Worm (Caenorhabditis elegans) whole organism, L1 larva: ENCODE results near the gene Y67A10A.3.
A peak's percentile ranks its signal among the peaks of the same experiment; 100 is the strongest.
"Not testable (repeated sequence)": the region's sequence is repeated elsewhere in the genome, so short reads cannot be mapped to it uniquely, and the experiment has no call there.

Experiments used
- C04F5.9 ChIP-seq: sonication (generic microtip); optimal IDR thresholded peaks from 2 replicates; lab custom pipeline; 2016; ENCODE audit warnings: missing genetic modification characterization, missing compliant biosample characterization
- aha-1 ChIP-seq: fragments of 150-350 bp; optimal IDR thresholded peaks from 2 replicates; lab custom pipeline; 2014; ENCODE audit warnings: missing biosample characterization, missing genetic modification characterization
- ceh-8 ChIP-seq: fragments of 200-800 bp; sonication (Bioruptor generic); optimal IDR thresholded peaks from 2 replicates; lab custom pipeline; 2018; ENCODE audit warnings: mild to moderate bottlenecking, missing genetic modification characterization, moderate library complexity, missing compliant biosample characterization
- ceh-82 ChIP-seq, 3 experiments: fragments of 150-350 bp in 1 of 3; sonication (generic microtip) in 2 of 3; optimal IDR thresholded peaks; 2 replicates each; lab custom pipeline; 2014 to 2017; ENCODE audit warnings: missing biosample characterization in 3 of 3, missing genetic modification characterization in 3 of 3
- ceh-90 ChIP-seq: sonication (generic microtip); optimal IDR thresholded peaks from 2 replicates; lab custom pipeline; 2016; ENCODE audit warnings: missing genetic modification characterization, missing compliant biosample characterization
- ces-1 ChIP-seq: fragments of 150-350 bp; optimal IDR thresholded peaks from 2 replicates; lab custom pipeline; 2014; ENCODE audit warnings: missing biosample characterization, missing genetic modification reagents, missing genetic modification characterization
- dpl-1 ChIP-seq, 3 experiments: fragments of 150-350 bp in 2 of 3; sonication (generic microtip) in 1 of 3; optimal IDR thresholded peaks; 2 replicates each; lab custom pipeline; 2014 to 2017; ENCODE audit warnings: missing biosample characterization in 3 of 3, missing genetic modification characterization in 3 of 3, missing genetic modification reagents in 3 of 3
- dsc-1 ChIP-seq: sonication (generic microtip); optimal IDR thresholded peaks from 2 replicates; lab custom pipeline; 2016; ENCODE audit warnings: mild to moderate bottlenecking, missing genetic modification characterization, missing compliant biosample characterization
- efl-3 ChIP-seq: fragments of 200-800 bp; sonication (Bioruptor generic); optimal IDR thresholded peaks from 2 replicates; lab custom pipeline; 2018; ENCODE audit warnings: mild to moderate bottlenecking, missing genetic modification characterization, missing compliant biosample characterization
- egl-13 ChIP-seq: sonication (generic microtip); optimal IDR thresholded peaks from 2 replicates; lab custom pipeline; 2016; ENCODE audit warnings: missing genotype, missing genetic modification reagents, missing genetic modification characterization, missing compliant biosample characterization
- fkh-10 ChIP-seq: sonication (generic microtip); optimal IDR thresholded peaks from 2 replicates; lab custom pipeline; 2017; ENCODE audit warnings: missing biosample characterization, missing genetic modification reagents, missing genetic modification characterization
- fkh-4 ChIP-seq: sonication (generic microtip); optimal IDR thresholded peaks from 2 replicates; lab custom pipeline; 2016; ENCODE audit warnings: missing compliant biosample characterization, missing genetic modification characterization, borderline replicate concordance
- fkh-8 ChIP-seq: sonication (generic microtip); optimal IDR thresholded peaks from 2 replicates; lab custom pipeline; 2016; ENCODE audit warnings: mild to moderate bottlenecking, missing genetic modification characterization, missing compliant biosample characterization
- grh-1 ChIP-seq: fragments of 200-800 bp; sonication (Bioruptor generic); IDR thresholded peaks from 2 replicates; pipeline ENCODE4 v1.3.6; 2022; ENCODE audit warnings: missing genetic modification reagents, missing genetic modification characterization, missing compliant biosample characterization
- hlh-17 ChIP-seq: fragments of 200-800 bp; sonication (Bioruptor generic); optimal IDR thresholded peaks from 2 replicates; lab custom pipeline; 2018; ENCODE audit warnings: missing genetic modification characterization, mild to moderate bottlenecking, missing compliant biosample characterization, moderate library complexity, borderline replicate concordance
- hlh-4 ChIP-seq: sonication (generic microtip); optimal IDR thresholded peaks from 2 replicates; lab custom pipeline; 2016; ENCODE audit warnings: mild to moderate bottlenecking, missing genetic modification characterization, missing compliant biosample characterization
- jun-1 ChIP-seq: fragments of 150-350 bp; optimal IDR thresholded peaks from 2 replicates; lab custom pipeline; 2014; ENCODE audit warnings: missing biosample characterization, missing genetic modification reagents, missing genetic modification characterization
- lin-13 ChIP-seq: fragments of 150-350 bp; optimal IDR thresholded peaks from 2 replicates; lab custom pipeline; 2014; ENCODE audit warnings: missing biosample characterization, missing genetic modification reagents, missing genetic modification characterization
- lin-39 ChIP-seq: fragments of 150-350 bp; optimal IDR thresholded peaks from 2 replicates; lab custom pipeline; 2014; ENCODE audit warnings: missing biosample characterization, missing genetic modification reagents, missing genetic modification characterization
- lir-3 ChIP-seq: sonication (generic microtip); optimal IDR thresholded peaks from 2 replicates; lab custom pipeline; 2016; ENCODE audit warnings: mild to moderate bottlenecking, missing genetic modification characterization, moderate library complexity, missing compliant biosample characterization; ENCODE audit not compliant: poor library complexity
- lsy-2 ChIP-seq, 2 experiments: fragments of 150-350 bp; optimal IDR thresholded peaks; 2 replicates each; lab custom pipeline; 2014; ENCODE audit warnings: missing biosample characterization in 2 of 2, missing genetic modification characterization in 2 of 2
- mdl-1 ChIP-seq, 2 experiments: fragments of 150-350 bp; optimal IDR thresholded peaks; 2 replicates each; lab custom pipeline; 2014 to 2017; ENCODE audit warnings: missing biosample characterization in 2 of 2, missing genetic modification characterization in 2 of 2, inconsistent platforms in 1 of 2
- nhr-237 ChIP-seq: fragments of 150-350 bp; optimal IDR thresholded peaks from 2 replicates; lab custom pipeline; 2014; ENCODE audit warnings: missing biosample characterization, missing genetic modification characterization
- nhr-28 ChIP-seq: fragments of 150-350 bp; optimal IDR thresholded peaks from 2 replicates; lab custom pipeline; 2014; ENCODE audit warnings: missing biosample characterization, missing genetic modification characterization
- nhr-71 ChIP-seq: sonication (generic microtip); optimal IDR thresholded peaks from 2 replicates; lab custom pipeline; 2016; ENCODE audit warnings: mild to moderate bottlenecking, missing genetic modification characterization, moderate library complexity, missing compliant biosample characterization
- nhr-84 ChIP-seq: sonication (generic microtip); optimal IDR thresholded peaks from 2 replicates; lab custom pipeline; 2017; ENCODE audit warnings: missing biosample characterization, missing genetic modification characterization
- nhr-85 ChIP-seq: sonication (generic microtip); peaks from one replicate; lab custom pipeline; 2016; ENCODE audit warnings: missing genetic modification characterization, inconsistent platforms, missing compliant biosample characterization
- nhr-90 ChIP-seq: sonication (generic microtip); optimal IDR thresholded peaks from 2 replicates; lab custom pipeline; 2016; ENCODE audit warnings: mild to moderate bottlenecking, missing genetic modification characterization, missing compliant biosample characterization; ENCODE audit not compliant: poor library complexity
- pag-3 ChIP-seq: sonication (generic microtip); optimal IDR thresholded peaks from 2 replicates; lab custom pipeline; 2017; ENCODE audit warnings: missing genetic modification characterization, mild to moderate bottlenecking, missing compliant biosample characterization, antibody characterized with exemption, borderline replicate concordance; ENCODE audit not compliant: insufficient read depth
- pax-3 ChIP-seq: fragments of 200-800 bp; sonication (Bioruptor generic); optimal IDR thresholded peaks from 2 replicates; lab custom pipeline; 2018; ENCODE audit warnings: mild to moderate bottlenecking, missing genetic modification characterization, moderate library complexity, missing compliant biosample characterization
- pqm-1 ChIP-seq: sonication (generic microtip); optimal IDR thresholded peaks from 3 replicates; lab custom pipeline; 2017; ENCODE audit warnings: missing biosample characterization, missing genetic modification characterization
- skn-1 ChIP-seq: fragments of 150-350 bp; optimal IDR thresholded peaks from 2 replicates; lab custom pipeline; 2014; ENCODE audit warnings: missing biosample characterization, missing genetic modification characterization
- snu-23 ChIP-seq: sonication (generic microtip); optimal IDR thresholded peaks from 2 replicates; lab custom pipeline; 2016; ENCODE audit warnings: missing genetic modification characterization, missing compliant biosample characterization
- sox-4 ChIP-seq: sonication (generic microtip); optimal IDR thresholded peaks from 2 replicates; lab custom pipeline; 2016; ENCODE audit warnings: missing genetic modification characterization, missing compliant biosample characterization
- sptf-1 ChIP-seq: fragments of 150-350 bp; optimal IDR thresholded peaks from 2 replicates; lab custom pipeline; 2014; ENCODE audit warnings: missing biosample characterization, missing genetic modification characterization
- unc-130 ChIP-seq: fragments of 150-350 bp; optimal IDR thresholded peaks from 2 replicates; lab custom pipeline; 2017; ENCODE audit warnings: missing biosample characterization, missing genetic modification characterization, inconsistent platforms
- unc-30 ChIP-seq: sonication (generic microtip); optimal IDR thresholded peaks from 2 replicates; lab custom pipeline; 2017; ENCODE audit warnings: missing biosample characterization, missing genetic modification characterization
- vab-15 ChIP-seq: sonication (generic microtip); optimal IDR thresholded peaks from 2 replicates; lab custom pipeline; 2017; ENCODE audit warnings: missing genotype, mild to moderate bottlenecking, missing genetic modification characterization, missing compliant biosample characterization
- ztf-4 ChIP-seq: fragments of 150-350 bp; optimal IDR thresholded peaks from 2 replicates; lab custom pipeline; 2014; ENCODE audit warnings: missing biosample characterization, missing genetic modification characterization

The Y67A10A.3 gene

ce11 chrIV:14334359-14334758, at the start of gene Y67A10A.3:
Y67A10A.3 (minus strand) TSS chrIV:14334459.
- TF ChIP-seq C04F5.9 (tag; lab: Kevin White, UChicago) (no peak), nhr-85 (tag; lab: Kevin White, UChicago) (no peak), pqm-1 (tag; lab: Kevin White, UChicago) (no peak), fkh-8 (no peak), ztf-4 (tag; lab: Kevin White, UChicago) (no peak)

- TF ChIP-seq hlh-4 (no peak), skn-1 (no peak), efl-3 (GFP tag; lab: Kevin White, UChicago) (no peak), sptf-1 (tag; lab: Kevin White, UChicago) (no peak), nhr-90 (no peak), unc-130 (tag; lab: Kevin White, UChicago) (no peak), lin-39 (tag; lab: Kevin White, UChicago) (no peak), pax-3 (tag; lab: Kevin White, UChicago) (no peak), dpl-1 (GFP tag; optimal IDR thresholded peaks at IDR 0.05; lab: Kevin White, UChicago) (no peak), ceh-90 (tag; lab: Kevin White, UChicago) (no peak)
- TF ChIP-seq, all 84 proteins: peak for 0
These were observed 49.2 kb upstream of the Y67A10A.3 start, which contains the start of gene paqr-3 for ce11 chrIV:14383474-14383873. paqr-3 (minus strand) TSS chrIV:14383683.

ce11 chrIV:14379191-14379590, 44.9 kb upstream of the Y67A10A.3 start:
- TF ChIP-seq dsc-1, result peak; percentile 86
- no peak for TF ChIP-seq ceh-82 (tag; optimal IDR thresholded peaks at IDR 0.05; lab: Kevin White, UChicago)
- TF ChIP-seq fkh-4, result peak; percentile 69

- TF ChIP-seq unc-30 (tag; lab: Kevin White, UChicago) (no peak), ceh-8 (GFP tag; lab: Kevin White, UChicago) (no peak)
- TF ChIP-seq, all 84 proteins: peak for 0
These were observed 43.6 kb upstream of the Y67A10A.3 start for ce11 chrIV:14377850-14378249.

- TF ChIP-seq skn-1 (no peak), pag-3 (tag; lab: Kevin White, UChicago) (no peak), ceh-8 (GFP tag; lab: Kevin White, UChicago) (no peak), lir-3 (no peak), unc-130 (tag; lab: Kevin White, UChicago) (no peak), egl-13 (tag; lab: Kevin White, UChicago) (no peak), lin-13 (GFP tag; lab: Kevin White, UChicago) (no peak), sox-4 (tag; lab: Kevin White, UChicago) (no peak)
- TF ChIP-seq, all 84 proteins: peak for 0
These were observed 43.1 kb upstream of the Y67A10A.3 start for ce11 chrIV:14377267-14377814.

ce11 chrIV:14373814-14374213, 39.6 kb upstream of the Y67A10A.3 start, which contains the start of gene Y67A10A.7:
Y67A10A.7 (plus strand) TSS chrIV:14374114.
- TF ChIP-seq unc-30 (tag; lab: Kevin White, UChicago); mdl-1 (tag; optimal IDR thresholded peaks at IDR 0.05; lab: Kevin White, UChicago); efl-3 (GFP tag; lab: Kevin White, UChicago): not testable (repeated sequence)

- TF ChIP-seq jun-1 (tag; lab: Kevin White, UChicago), result no peak
- peak; percentile 78 for TF ChIP-seq fkh-8
- TF ChIP-seq pax-3 (tag; lab: Kevin White, UChicago), result peak; percentile 33
- no peak for TF ChIP-seq nhr-237 (tag; lab: Kevin White, UChicago)
- TF ChIP-seq fkh-4, result no peak
- peak in 1 of 2 experiments; percentile 66 for TF ChIP-seq lsy-2 (tag; optimal IDR thresholded peaks at IDR 0.05; lab: Kevin White, UChicago)
- TF ChIP-seq nhr-28 (tag; lab: Kevin White, UChicago), result no peak
- no peak for TF ChIP-seq grh-1
- TF ChIP-seq snu-23 (GFP tag; lab: Kevin White, UChicago), result peak; percentile 49
- TF ChIP-seq nhr-84, result no peak
- TF ChIP-seq lir-3, result no peak
- peak; percentile 76 for TF ChIP-seq fkh-10
- peak; percentile 6 to 73 (median 32) for TF ChIP-seq ceh-82 (tag; optimal IDR thresholded peaks at IDR 0.05; lab: Kevin White, UChicago)
- peak; percentile 52 for TF ChIP-seq nhr-71
- no peak for TF ChIP-seq nhr-90
- TF ChIP-seq hlh-17 (GFP tag; lab: Kevin White, UChicago), result no peak
- TF ChIP-seq ces-1 (GFP tag; lab: Kevin White, UChicago), result no peak
- no peak for TF ChIP-seq aha-1 (tag; lab: Kevin White, UChicago)
- no peak for TF ChIP-seq vab-15 (tag; lab: Kevin White, UChicago)
These were observed 37.4 kb upstream of the Y67A10A.3 start for ce11 chrIV:14371639-14372038.
